Worm (Caenorhabditis elegans) whole organism, L4 larva: ENCODE measurements around the gene W02H5.19.
"Not testable (repeated sequence)": the region's sequence is repeated elsewhere in the genome, so short reads cannot be mapped to it uniquely, and the experiment has no call there.

Experiments
- F26F4.8 ChIP-seq: fragments of 200-800 bp; sonication (Bioruptor generic); conservative IDR thresholded peaks from 2 replicates; pipeline ENCODE4 v1.3.6; 2022; ENCODE audit warnings: missing genetic modification characterization, missing compliant biosample characterization
- F37D6.2 ChIP-seq: sonication (generic microtip); optimal IDR thresholded peaks from 2 replicates; lab custom pipeline; 2016; ENCODE audit warnings: mild to moderate bottlenecking, missing genetic modification characterization, missing compliant biosample characterization
- F44E2.7 ChIP-seq: fragments of 200-800 bp; sonication (Bioruptor generic); IDR thresholded peaks from 2 replicates; pipeline ENCODE4 v2.1.2; 2022; ENCODE audit warnings: missing genetic modification characterization, missing compliant biosample characterization
- T20F7.1 ChIP-seq: fragments of 200-800 bp; sonication (Bioruptor generic); optimal IDR thresholded peaks from 2 replicates; lab custom pipeline; 2018; ENCODE audit warnings: mild to moderate bottlenecking, missing genetic modification characterization, missing compliant biosample characterization
- Y5F2A.4 ChIP-seq: fragments of 200-800 bp; sonication (Bioruptor generic); optimal IDR thresholded peaks from 2 replicates; lab custom pipeline; 2018; ENCODE audit warnings: mild to moderate bottlenecking, missing genetic modification characterization, missing compliant biosample characterization
- Y75B8A.6 ChIP-seq: fragments of 200-800 bp; sonication (Bioruptor generic); IDR thresholded peaks from 2 replicates; pipeline ENCODE4 v1.3.6; 2022; ENCODE audit warnings: missing genetic modification reagents, missing genetic modification characterization, missing compliant biosample characterization
- ZK546.5 ChIP-seq, 2 experiments: sonication (generic microtip); optimal IDR thresholded peaks; 2 replicates each; lab custom pipeline; 2017; ENCODE audit warnings: missing biosample characterization in 2 of 2, missing genetic modification characterization in 2 of 2
- aha-1 ChIP-seq: fragments of 150-350 bp; peaks from one replicate; lab custom pipeline; 2014; ENCODE audit warnings: missing biosample characterization, missing genetic modification characterization
- arid-1 ChIP-seq: fragments of 200-800 bp; sonication (Bioruptor generic); conservative IDR thresholded peaks from 2 replicates; pipeline ENCODE4 v1.3.6; 2022; ENCODE audit warnings: missing genetic modification reagents, missing genetic modification characterization, missing compliant biosample characterization
- attf-4 ChIP-seq: sonication (generic microtip); optimal IDR thresholded peaks from 3 replicates; lab custom pipeline; 2017; ENCODE audit warnings: missing biosample characterization, missing genetic modification characterization
- ceh-32 ChIP-seq: sonication (generic microtip); optimal IDR thresholded peaks from 2 replicates; lab custom pipeline; 2016; ENCODE audit warnings: mild to moderate bottlenecking, missing genetic modification characterization, missing compliant biosample characterization; ENCODE audit not compliant: poor library complexity
- ces-1 ChIP-seq: fragments of 150-350 bp; sonication (generic microtip); optimal IDR thresholded peaks from 4 replicates; lab custom pipeline; 2014; ENCODE audit warnings: missing biosample characterization, missing genetic modification reagents, missing genetic modification characterization
- cey-2 ChIP-seq: sonication (generic microtip); optimal IDR thresholded peaks from 3 replicates; lab custom pipeline; 2017; ENCODE audit warnings: missing genetic modification characterization, mild to moderate bottlenecking, missing compliant biosample characterization, antibody characterized with exemption, borderline replicate concordance; ENCODE audit not compliant: insufficient read depth
- dmd-8 ChIP-seq: fragments of 200-800 bp; sonication (Bioruptor generic); IDR thresholded peaks from 2 replicates; pipeline ENCODE4 v1.3.6; 2022; ENCODE audit warnings: missing genetic modification characterization, missing compliant biosample characterization
- dve-1 ChIP-seq: sonication (generic microtip); optimal IDR thresholded peaks from 2 replicates; lab custom pipeline; 2017; ENCODE audit warnings: antibody characterized with exemption, mild to moderate bottlenecking, missing genetic modification characterization, missing compliant biosample characterization; ENCODE audit not compliant: insufficient read depth
- egl-43 ChIP-seq: fragments of 200-800 bp; sonication (Bioruptor generic); IDR thresholded peaks from 2 replicates; pipeline ENCODE4 v1.3.6; 2022; ENCODE audit warnings: missing genetic modification reagents, missing genetic modification characterization, missing compliant biosample characterization
- gei-8 ChIP-seq: fragments of 200-800 bp; sonication (Bioruptor generic); optimal IDR thresholded peaks from 2 replicates; lab custom pipeline; 2018; ENCODE audit warnings: mild to moderate bottlenecking, missing genetic modification characterization, missing compliant biosample characterization
- lim-7 ChIP-seq: fragments of 200-800 bp; sonication (Bioruptor generic); IDR thresholded peaks from 2 replicates; pipeline ENCODE4 v1.3.6; 2022; ENCODE audit warnings: missing genetic modification characterization, missing compliant biosample characterization
- lin-29 ChIP-seq: fragments of 200-800 bp; sonication (Bioruptor generic); IDR thresholded peaks from 2 replicates; pipeline ENCODE4 v1.3.6; 2022; ENCODE audit warnings: missing genetic modification reagents, missing genetic modification characterization, missing compliant biosample characterization
- lin-38 ChIP-seq: fragments of 200-800 bp; sonication (Bioruptor generic); IDR thresholded peaks from 2 replicates; pipeline ENCODE4 v1.3.6; 2022; ENCODE audit warnings: missing genetic modification reagents, missing genetic modification characterization, missing compliant biosample characterization
- lin-39 ChIP-seq: fragments of 150-350 bp; optimal IDR thresholded peaks from 2 replicates; lab custom pipeline; 2014; ENCODE audit warnings: missing biosample characterization, missing genetic modification reagents, missing genetic modification characterization
- madf-9 ChIP-seq: fragments of 200-800 bp; sonication (Bioruptor generic); conservative IDR thresholded peaks from 2 replicates; pipeline ENCODE4 v1.3.6; 2022; ENCODE audit warnings: missing genetic modification reagents, missing genetic modification characterization, missing compliant biosample characterization
- nhr-102 ChIP-seq: sonication (generic microtip); optimal IDR thresholded peaks from 2 replicates; lab custom pipeline; 2016; ENCODE audit warnings: mild to moderate bottlenecking, missing genetic modification characterization, moderate library complexity, missing compliant biosample characterization
- nhr-237 ChIP-seq: sonication (generic microtip); optimal IDR thresholded peaks from 2 replicates; lab custom pipeline; 2017; ENCODE audit warnings: missing biosample characterization, missing genetic modification characterization
- nhr-41 ChIP-seq: fragments of 200-800 bp; sonication (Bioruptor generic); IDR thresholded peaks from 2 replicates; pipeline ENCODE4 v1.3.6; 2022; ENCODE audit warnings: missing genetic modification reagents, missing genetic modification characterization, missing compliant biosample characterization
- pha-4 ChIP-seq, 2 experiments: fragments of 150-350 bp in 1 of 2; fragments of 200-800 bp in 1 of 2; sonication (Bioruptor generic) in 1 of 2; IDR thresholded peaks in 1 of 2; optimal IDR thresholded peaks in 1 of 2; 2 replicates each; pipeline versions ENCODE4 v1.3.6 to Lab custom; 2014 to 2022; ENCODE audit warnings: missing genetic modification characterization in 2 of 2, missing genetic modification reagents in 2 of 2, missing biosample characterization in 1 of 2, missing compliant biosample characterization in 1 of 2
- set-16 ChIP-seq: fragments of 200-800 bp; sonication (Bioruptor generic); IDR thresholded peaks from 2 replicates; pipeline ENCODE4 v1.3.6; 2022; ENCODE audit warnings: missing genetic modification reagents, missing genetic modification characterization, missing compliant biosample characterization
- unc-130 ChIP-seq: sonication (generic microtip); optimal IDR thresholded peaks from 2 replicates; lab custom pipeline; 2016; ENCODE audit warnings: missing genetic modification reagents, missing genetic modification characterization, missing compliant biosample characterization
- unc-39 ChIP-seq: sonication (generic microtip); optimal IDR thresholded peaks from 2 replicates; lab custom pipeline; 2017; ENCODE audit warnings: missing biosample characterization, missing genetic modification characterization
- unc-62 ChIP-seq, 3 experiments: fragments of 150-350 bp in 1 of 3; sonication (generic microtip); optimal IDR thresholded peaks in 2 of 3; peaks in 1 of 3; 1 replicate in 1 of 3; 2 replicates in 2 of 3; lab custom pipeline; 2014 to 2017; ENCODE audit warnings: missing biosample characterization in 3 of 3, missing genetic modification characterization in 3 of 3, missing genetic modification reagents in 3 of 3, missing genotype in 1 of 3
- zag-1 ChIP-seq: fragments of 150-350 bp; optimal IDR thresholded peaks from 2 replicates; lab custom pipeline; 2014; ENCODE audit warnings: missing biosample characterization, missing genetic modification characterization
- zfp-2 ChIP-seq: sonication (generic microtip); optimal IDR thresholded peaks from 2 replicates; lab custom pipeline; 2016; ENCODE audit warnings: mild to moderate bottlenecking, missing genetic modification characterization, missing compliant biosample characterization
- ztf-11 ChIP-seq: fragments of 150-350 bp; optimal IDR thresholded peaks from 2 replicates; lab custom pipeline; 2014; ENCODE audit warnings: missing biosample characterization, missing genetic modification characterization

W02H5.19 gene

ce11 chrV:2621879-2622278, 16.8 kb upstream of the W02H5.19 start, which contains the start of gene srh-271:
Gene srh-271 (minus strand): TSS chrV:2621979.
- TF ChIP-seq Y75B8A.6 (no peak), ces-1 (no peak), unc-130 (GFP tag; lab: Kevin White, UChicago) (no peak), unc-39 (tag; lab: Kevin White, UChicago) (no peak), egl-43 (GFP tag; lab: Robert Waterston, UW) (no peak), madf-9 (GFP tag; lab: Robert Waterston, UW) (no peak), set-16 (GFP tag; lab: Robert Waterston, UW) (no peak), Y5F2A.4 (GFP tag; lab: Kevin White, UChicago) (no peak), F37D6.2 (tag; lab: Kevin White, UChicago) (no peak), ceh-32 (tag; lab: Kevin White, UChicago) (no peak), lin-29 (GFP tag; lab: Robert Waterston, UW) (no peak), zfp-2 (tag; lab: Kevin White, UChicago) (no peak), ZK546.5 (tag; optimal IDR thresholded peaks at IDR 0.05; lab: Kevin White, UChicago) (no peak), attf-4 (tag; lab: Kevin White, UChicago) (no peak)

- peak; percentile 78 for TF ChIP-seq set-16 (GFP tag; lab: Robert Waterston, UW)
- TF ChIP-seq F44E2.7 (GFP tag; lab: Robert Waterston, UW) = no peak
- TF ChIP-seq aha-1 (tag; lab: Kevin White, UChicago) = peak; percentile 67
- TF ChIP-seq unc-62 (GFP tag; optimal IDR thresholded peaks at IDR 0.05 in 1 of 2; lab: Kevin White, UChicago) = peak in 1 of 2 experiments; percentile 58
- TF ChIP-seq unc-62 (tag; optimal IDR thresholded peaks at IDR 0.05; lab: Kevin White, UChicago) = no peak
- no peak for TF ChIP-seq nhr-41
These were observed 14.9 kb upstream of the W02H5.19 start for ce11 chrV:2623765-2624164.

- not testable (repeated sequence) for TF ChIP-seq nhr-102, nhr-237, lin-39 (tag; lab: Kevin White, UChicago)
These were observed 13.3 kb upstream of the W02H5.19 start, which contains the start of gene sknr-1 for ce11 chrV:2625360-2625759. Gene sknr-1 (minus strand): TSS chrV:2625460.

- 0 out of 2 replicates have a peak, but pooled peaks have one; percentile 14 for TF ChIP-seq lim-7
- TF ChIP-seq lin-38 (GFP tag; lab: Robert Waterston, UW) = peak; percentile 32
- peak; percentile 33; the same call in 1 of the 2 replicates for TF ChIP-seq pha-4 (GFP tag; IDR thresholded peaks at IDR 0.05; lab: Robert Waterston, UW)
- not testable (repeated sequence) for TF ChIP-seq pha-4 (tag; optimal IDR thresholded peaks at IDR 0.05; lab: Kevin White, UChicago)
- TF ChIP-seq dmd-8 = 0 out of 2 replicates have a peak, but pooled peaks have one; percentile 17
- peak; percentile 97 for TF ChIP-seq set-16 (GFP tag; lab: Robert Waterston, UW)
- TF ChIP-seq arid-1 (GFP tag; lab: Robert Waterston, UW) = peak; percentile 46; the same call in 1 of the 2 replicates
- 0 out of 2 replicates have a peak, but pooled peaks have one; percentile 27 for TF ChIP-seq egl-43 (GFP tag; lab: Robert Waterston, UW)
These were observed 3.7 kb upstream of the W02H5.19 start for ce11 chrV:2634783-2635569.

ce11 chrV:2639035-2639434, 345 bp downstream of the W02H5.19 start, which contains the start of gene W02H5.2:
Gene W02H5.2 (plus strand): TSS chrV:2639335.
- TF ChIP-seq unc-62 (GFP tag; optimal IDR thresholded peaks at IDR 0.05 in 1 of 2; lab: Kevin White, UChicago) (peak in 1 of 2 experiments; percentile 10), unc-62 (tag; optimal IDR thresholded peaks at IDR 0.05; lab: Kevin White, UChicago) (no peak), ces-1 (no peak), cey-2 (tag; lab: Kevin White, UChicago) (no peak), T20F7.1 (GFP tag; lab: Kevin White, UChicago) (no peak), F26F4.8 (no peak), gei-8 (GFP tag; lab: Kevin White, UChicago) (no peak), ztf-11 (tag; lab: Kevin White, UChicago) (no peak), zag-1 (no peak), dve-1 (tag; lab: Kevin White, UChicago) (no peak)
